Worm (Caenorhabditis elegans): Measurements from ENCODE around the gene mai-2.

DNA sequence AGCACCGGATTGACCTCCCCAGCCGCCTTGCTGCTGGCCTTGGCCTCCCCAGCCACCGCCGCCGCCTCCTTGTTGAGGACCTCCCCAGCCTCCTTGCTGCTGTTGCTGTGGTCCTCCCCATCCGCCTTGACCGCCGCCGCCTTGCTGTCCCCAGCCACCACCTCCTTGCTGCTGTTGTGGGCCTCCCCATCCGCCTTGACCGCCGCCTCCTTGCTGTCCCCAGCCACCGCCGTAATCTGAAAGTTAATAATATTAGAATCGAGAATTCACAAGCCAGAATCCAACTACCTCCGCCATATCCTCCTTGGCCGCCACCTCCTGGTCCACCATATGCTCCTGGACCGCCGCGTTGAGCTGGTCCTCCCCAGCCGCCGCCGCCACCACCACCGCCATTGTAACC lies 48.4 kb upstream of the mai-2 start:
- peak in 1 of 2 experiments; percentile 9 for TF ChIP-seq unc-62 (GFP tag; optimal IDR thresholded peaks at IDR 0.05 in 1 of 2)
- no peak for TF ChIP-seq unc-62 (tag; optimal IDR thresholded peaks at IDR 0.05)
- no peak for TF ChIP-seq aly-2 (tag; optimal IDR thresholded peaks at IDR 0.05)
- TF ChIP-seq nhr-6 (tag; optimal IDR thresholded peaks at IDR 0.05), result no peak
- peak; percentile 24 for TF ChIP-seq aha-1 (tag)
- no peak for TF ChIP-seq nhr-48 (tag; optimal IDR thresholded peaks at IDR 0.05)
- TF ChIP-seq hlh-30 (tag; optimal IDR thresholded peaks at IDR 0.05; ENCODE audit: insufficient read depth), result no peak
- TF ChIP-seq ceh-82 (tag; optimal IDR thresholded peaks at IDR 0.05), result no peak
- TF ChIP-seq mep-1 (tag; optimal IDR thresholded peaks at IDR 0.05), result no peak
- TF ChIP-seq sdz-12 (GFP tag; optimal IDR thresholded peaks at IDR 0.05), result peak; percentile 26
- TF ChIP-seq egl-27 (tag; optimal IDR thresholded peaks at IDR 0.05), result no peak
- TF ChIP-seq F37D6.2 (tag; optimal IDR thresholded peaks at IDR 0.05), result no peak
- TF ChIP-seq ztf-11 (tag; optimal IDR thresholded peaks at IDR 0.05), result no peak
- peak; percentile 99 for TF ChIP-seq set-16 (GFP tag; IDR thresholded peaks at IDR 0.05)
